Fruit fly (Drosophila melanogaster): Measurements from ENCODE around the gene CG33333.

Gene CG33333

dm6 chr3R:17394318-17395188, 22.7 kb upstream of the CG33333 start, which contains the start of gene CREG (continued):
- peak; percentile 20 for TF ChIP-seq CG10267 (tag; optimal IDR thresholded peaks at IDR 0.05)
- peak; percentile 52 for TF ChIP-seq gem (tag; optimal IDR thresholded peaks at IDR 0.05)

- TF ChIP-seq CG7745 (tag; optimal IDR thresholded peaks at IDR 0.05) = peak; percentile 65
- peak; percentile 60 for TF ChIP-seq exex (tag; optimal IDR thresholded peaks at IDR 0.05)
- peak; percentile 30 for TF ChIP-seq Asciz (GFP tag; optimal IDR thresholded peaks at IDR 0.05)
- TF ChIP-seq CG8281 (tag; optimal IDR thresholded peaks at IDR 0.05) = no peak
- TF ChIP-seq ftz-f1 (GFP tag; optimal IDR thresholded peaks at IDR 0.05) = peak; percentile 5
- TF ChIP-seq fd64A (GFP tag; optimal IDR thresholded peaks at IDR 0.05) = peak; percentile 9
- TF ChIP-seq Hey (tag; optimal IDR thresholded peaks at IDR 0.05) = peak; percentile 17
- TF ChIP-seq Eip74EF (GFP tag; optimal IDR thresholded peaks at IDR 0.05) = no peak
- TF ChIP-seq ATbp (GFP tag; optimal IDR thresholded peaks at IDR 0.05) = peak; percentile 11
These were observed 17.2 kb upstream of the CG33333 start for dm6 chr3R:17400102-17400501.

- TF ChIP-seq nerfin-1 (tag; optimal IDR thresholded peaks at IDR 0.05) (peak; percentile 49), CG6683 (GFP tag; optimal IDR thresholded peaks at IDR 0.05) (no peak), Oli (tag; optimal IDR thresholded peaks at IDR 0.05) (no peak), odd (GFP tag; optimal IDR thresholded peaks at IDR 0.05) (no peak), B-H1 (GFP tag; IDR thresholded peaks at IDR 0.05) (no peak), CG11696 (GFP tag; IDR thresholded peaks at IDR 0.05) (no peak), Pdp1 (GFP tag; optimal IDR thresholded peaks at IDR 0.05) (peak in 1 of 2 experiments; percentile 24), Xrp1 (GFP tag; IDR thresholded peaks at IDR 0.05) (peak; percentile 57; the same call in 1 of the 2 replicates), CG43689 (GFP tag; IDR thresholded peaks at IDR 0.05) (no peak), cato (GFP tag; optimal IDR thresholded peaks at IDR 0.05; ENCODE audit: borderline replicate concordance) (no peak), dati (GFP tag; IDR thresholded peaks at IDR 0.05) (no peak), CG2199 (GFP tag; IDR thresholded peaks at IDR 0.05) (no peak), Dip2 (GFP tag; IDR thresholded peaks at IDR 0.05) (no peak), oc (tag; optimal IDR thresholded peaks at IDR 0.05) (no peak), sna (GFP tag; IDR thresholded peaks at IDR 0.05; ENCODE audit: partially characterized antibody) (no peak), CG2875 (GFP tag; optimal IDR thresholded peaks at IDR 0.05) (no peak), stwl (tag; optimal IDR thresholded peaks at IDR 0.05) (no peak), sens (GFP tag) (peak; percentile 94), CG3995 (GFP tag; optimal IDR thresholded peaks at IDR 0.05) (no peak), CG10321 (GFP tag; IDR thresholded peaks at IDR 0.05) (no peak), cwo (GFP tag; optimal IDR thresholded peaks at IDR 0.05) (no peak), D (optimal IDR thresholded peaks at IDR 0.05) (no peak), D (GFP tag; optimal IDR thresholded peaks at IDR 0.05) (peak; percentile 67), CG30403 (GFP tag; optimal IDR thresholded peaks at IDR 0.05) (peak; percentile 28), CG5245 (GFP tag; optimal IDR thresholded peaks at IDR 0.05) (peak; percentile 36), gem (tag; optimal IDR thresholded peaks at IDR 0.05) (peak; percentile 76), CG12155 (GFP tag; optimal IDR thresholded peaks at IDR 0.05) (no peak), sug (tag; optimal IDR thresholded peaks at IDR 0.05) (no peak), sqz (GFP tag; optimal IDR thresholded peaks at IDR 0.05) (no peak), CG18764 (GFP tag; optimal IDR thresholded peaks at IDR 0.05) (peak; percentile 41), CG12391 (tag; optimal IDR thresholded peaks at IDR 0.05) (no peak), CG15514 (GFP tag; optimal IDR thresholded peaks at IDR 0.05) (peak; percentile 35), bcd (GFP tag; optimal IDR thresholded peaks at IDR 0.05) (peak; percentile 45), Abd-B (GFP tag; optimal IDR thresholded peaks at IDR 0.05) (peak; percentile 55), CG6854 (GFP tag; optimal IDR thresholded peaks at IDR 0.05) (peak; percentile 17)
These were observed 16.6 kb upstream of the CG33333 start for dm6 chr3R:17400675-17401118.

All from whole organism, embryonic.